Worm (Caenorhabditis elegans) whole organism, L4 larva: ENCODE results near the gene nas-31.

Experiments used
- F10B5.3 ChIP-seq: sonication (generic microtip); optimal IDR thresholded peaks from 2 replicates; lab custom pipeline; 2016; ENCODE audit warnings: mild to moderate bottlenecking, missing genetic modification characterization, missing compliant biosample characterization
- F37D6.2 ChIP-seq: sonication (generic microtip); optimal IDR thresholded peaks from 2 replicates; lab custom pipeline; 2016; ENCODE audit warnings: mild to moderate bottlenecking, missing genetic modification characterization, missing compliant biosample characterization
- F44E2.7 ChIP-seq: fragments of 200-800 bp; sonication (Bioruptor generic); IDR thresholded peaks from 2 replicates; pipeline ENCODE4 v2.1.2; 2022; ENCODE audit warnings: missing genetic modification characterization, missing compliant biosample characterization
- F49E8.2 ChIP-seq: sonication (generic microtip); optimal IDR thresholded peaks from 2 replicates; lab custom pipeline; 2016; ENCODE audit warnings: missing compliant biosample characterization, mild to moderate bottlenecking, missing genetic modification characterization, borderline replicate concordance
- Y5F2A.4 ChIP-seq: fragments of 200-800 bp; sonication (Bioruptor generic); optimal IDR thresholded peaks from 2 replicates; lab custom pipeline; 2018; ENCODE audit warnings: mild to moderate bottlenecking, missing genetic modification characterization, missing compliant biosample characterization
- Y75B8A.6 ChIP-seq: fragments of 200-800 bp; sonication (Bioruptor generic); IDR thresholded peaks from 2 replicates; pipeline ENCODE4 v1.3.6; 2022; ENCODE audit warnings: missing genetic modification reagents, missing genetic modification characterization, missing compliant biosample characterization
- aha-1 ChIP-seq: fragments of 150-350 bp; peaks from one replicate; lab custom pipeline; 2014; ENCODE audit warnings: missing biosample characterization, missing genetic modification characterization
- ceh-28 ChIP-seq: fragments of 150-350 bp; optimal IDR thresholded peaks from 2 replicates; lab custom pipeline; 2014; ENCODE audit warnings: missing biosample characterization, missing genetic modification reagents, missing genetic modification characterization
- ceh-32 ChIP-seq: sonication (generic microtip); optimal IDR thresholded peaks from 2 replicates; lab custom pipeline; 2016; ENCODE audit warnings: mild to moderate bottlenecking, missing genetic modification characterization, missing compliant biosample characterization; ENCODE audit not compliant: poor library complexity
- ceh-44 ChIP-seq: fragments of 200-800 bp; sonication (Bioruptor generic); IDR thresholded peaks from 2 replicates; pipeline ENCODE4 v1.3.6; 2022; ENCODE audit warnings: missing genetic modification reagents, missing genetic modification characterization, missing compliant biosample characterization
- ceh-62 ChIP-seq: sonication (generic microtip); optimal IDR thresholded peaks from 2 replicates; lab custom pipeline; 2017; ENCODE audit warnings: missing biosample characterization, missing genetic modification characterization
- ces-1 ChIP-seq: fragments of 150-350 bp; sonication (generic microtip); optimal IDR thresholded peaks from 4 replicates; lab custom pipeline; 2014; ENCODE audit warnings: missing biosample characterization, missing genetic modification reagents, missing genetic modification characterization
- cey-2 ChIP-seq: sonication (generic microtip); optimal IDR thresholded peaks from 3 replicates; lab custom pipeline; 2017; ENCODE audit warnings: missing genetic modification characterization, mild to moderate bottlenecking, missing compliant biosample characterization, antibody characterized with exemption, borderline replicate concordance; ENCODE audit not compliant: insufficient read depth
- daf-12 ChIP-seq: fragments of 150-350 bp; optimal IDR thresholded peaks from 2 replicates; lab custom pipeline; 2014; ENCODE audit warnings: missing biosample characterization, missing genetic modification reagents, missing genetic modification characterization
- daf-19 ChIP-seq: fragments of 200-800 bp; sonication (Bioruptor generic); conservative IDR thresholded peaks from 2 replicates; pipeline ENCODE4 v1.3.6; 2022; ENCODE audit warnings: missing genetic modification characterization, missing compliant biosample characterization
- daf-8 ChIP-seq: fragments of 200-800 bp; sonication (Bioruptor generic); IDR thresholded peaks from 2 replicates; pipeline ENCODE4 v1.3.6; 2022; ENCODE audit warnings: missing genetic modification characterization, missing compliant biosample characterization
- dmd-6 ChIP-seq: fragments of 200-800 bp; sonication (Bioruptor generic); IDR thresholded peaks from 2 replicates; pipeline ENCODE4 v1.3.6; 2022; ENCODE audit warnings: missing genetic modification reagents, missing genetic modification characterization, missing compliant biosample characterization
- dpl-1 ChIP-seq: fragments of 150-350 bp; optimal IDR thresholded peaks from 2 replicates; lab custom pipeline; 2014; ENCODE audit warnings: missing biosample characterization, missing genetic modification reagents, missing genetic modification characterization
- duxl-1 ChIP-seq: sonication (generic microtip); optimal IDR thresholded peaks from 2 replicates; lab custom pipeline; 2016; ENCODE audit warnings: mild to moderate bottlenecking, missing genetic modification characterization, moderate library complexity, missing compliant biosample characterization; ENCODE audit not compliant: poor library complexity
- dve-1 ChIP-seq: sonication (generic microtip); optimal IDR thresholded peaks from 2 replicates; lab custom pipeline; 2017; ENCODE audit warnings: antibody characterized with exemption, mild to moderate bottlenecking, missing genetic modification characterization, missing compliant biosample characterization; ENCODE audit not compliant: insufficient read depth
- egl-43 ChIP-seq: fragments of 200-800 bp; sonication (Bioruptor generic); IDR thresholded peaks from 2 replicates; pipeline ENCODE4 v1.3.6; 2022; ENCODE audit warnings: missing genetic modification reagents, missing genetic modification characterization, missing compliant biosample characterization
- fkh-10 ChIP-seq: fragments of 150-350 bp; optimal IDR thresholded peaks from 2 replicates; lab custom pipeline; 2014; ENCODE audit warnings: missing biosample characterization, missing genetic modification reagents, missing genetic modification characterization
- hif-1 ChIP-seq, 2 experiments: sonication (generic microtip); optimal IDR thresholded peaks; 2 replicates each; lab custom pipeline; 2016 to 2017; ENCODE audit warnings: missing compliant biosample characterization in 2 of 2, missing genetic modification characterization in 2 of 2, missing genetic modification reagents in 2 of 2, missing genotype in 2 of 2, mild to moderate bottlenecking in 1 of 2
- hlh-30 ChIP-seq: sonication (generic microtip); optimal IDR thresholded peaks from 2 replicates; lab custom pipeline; 2017; ENCODE audit warnings: antibody characterized with exemption, mild to moderate bottlenecking, missing genetic modification characterization, missing compliant biosample characterization; ENCODE audit not compliant: insufficient read depth
- jun-1 ChIP-seq: fragments of 150-350 bp; optimal IDR thresholded peaks from 2 replicates; lab custom pipeline; 2014; ENCODE audit warnings: missing biosample characterization, missing genetic modification reagents, missing genetic modification characterization
- lin-1 ChIP-seq: fragments of 200-800 bp; sonication (Bioruptor generic); IDR thresholded peaks from 2 replicates; pipeline ENCODE4 v1.3.6; 2022; ENCODE audit warnings: missing genetic modification reagents, missing genetic modification characterization, missing compliant biosample characterization
- lin-15B ChIP-seq: fragments of 150-350 bp; sonication (generic microtip); optimal IDR thresholded peaks from 3 replicates; lab custom pipeline; 2014; ENCODE audit warnings: missing biosample characterization, missing genetic modification characterization
- lin-29 ChIP-seq: fragments of 200-800 bp; sonication (Bioruptor generic); IDR thresholded peaks from 2 replicates; pipeline ENCODE4 v1.3.6; 2022; ENCODE audit warnings: missing genetic modification reagents, missing genetic modification characterization, missing compliant biosample characterization
- madf-5 ChIP-seq, 2 experiments: fragments of 200-800 bp; sonication (Bioruptor generic); IDR thresholded peaks; 2 replicates each; pipeline ENCODE4 v1.3.6; 2022; ENCODE audit warnings: missing compliant biosample characterization in 2 of 2, missing genetic modification characterization in 2 of 2
- mxl-2 ChIP-seq: fragments of 200-800 bp; sonication (Bioruptor generic); conservative IDR thresholded peaks from 2 replicates; pipeline ENCODE4 v1.3.6; 2022; ENCODE audit warnings: missing genetic modification reagents, missing genetic modification characterization, missing compliant biosample characterization
- mxl-3 ChIP-seq: fragments of 200-800 bp; sonication (Bioruptor generic); optimal IDR thresholded peaks from 2 replicates; lab custom pipeline; 2018; ENCODE audit warnings: mild to moderate bottlenecking, missing genetic modification characterization, missing compliant biosample characterization
- nhr-10 ChIP-seq: fragments of 150-350 bp; optimal IDR thresholded peaks from 2 replicates; lab custom pipeline; 2014; ENCODE audit warnings: missing biosample characterization, missing genetic modification characterization
- nhr-102 ChIP-seq: sonication (generic microtip); optimal IDR thresholded peaks from 2 replicates; lab custom pipeline; 2016; ENCODE audit warnings: mild to moderate bottlenecking, missing genetic modification characterization, moderate library complexity, missing compliant biosample characterization
- nhr-237 ChIP-seq: sonication (generic microtip); optimal IDR thresholded peaks from 2 replicates; lab custom pipeline; 2017; ENCODE audit warnings: missing biosample characterization, missing genetic modification characterization
- nhr-41 ChIP-seq: fragments of 200-800 bp; sonication (Bioruptor generic); IDR thresholded peaks from 2 replicates; pipeline ENCODE4 v1.3.6; 2022; ENCODE audit warnings: missing genetic modification reagents, missing genetic modification characterization, missing compliant biosample characterization
- nhr-42 ChIP-seq: fragments of 200-800 bp; sonication (Bioruptor generic); IDR thresholded peaks from 2 replicates; pipeline ENCODE4 v1.3.6; 2022; ENCODE audit warnings: missing genetic modification characterization, missing compliant biosample characterization
- php-3 ChIP-seq: fragments of 200-800 bp; sonication (Bioruptor generic); IDR thresholded peaks from 2 replicates; pipeline ENCODE4 v1.3.6; 2022; ENCODE audit warnings: missing genetic modification reagents, missing genetic modification characterization, missing compliant biosample characterization
- pqm-1 ChIP-seq: sonication (generic microtip); optimal IDR thresholded peaks from 2 replicates; lab custom pipeline; 2017; ENCODE audit warnings: missing biosample characterization, missing genetic modification characterization
- saeg-2 ChIP-seq: fragments of 200-800 bp; sonication (Bioruptor generic); IDR thresholded peaks from 2 replicates; pipeline ENCODE4 v1.3.6; 2022; ENCODE audit warnings: missing genetic modification reagents, missing genetic modification characterization, missing compliant biosample characterization
- spr-1 ChIP-seq: sonication (generic microtip); optimal IDR thresholded peaks from 2 replicates; lab custom pipeline; 2016; ENCODE audit warnings: mild to moderate bottlenecking, missing genetic modification characterization, missing compliant biosample characterization
- spr-3 ChIP-seq: fragments of 200-800 bp; sonication (Bioruptor generic); optimal IDR thresholded peaks from 2 replicates; lab custom pipeline; 2018; ENCODE audit warnings: mild to moderate bottlenecking, missing genetic modification characterization, missing compliant biosample characterization
- unc-130 ChIP-seq: sonication (generic microtip); optimal IDR thresholded peaks from 2 replicates; lab custom pipeline; 2016; ENCODE audit warnings: missing genetic modification reagents, missing genetic modification characterization, missing compliant biosample characterization
- unc-39 ChIP-seq: sonication (generic microtip); optimal IDR thresholded peaks from 2 replicates; lab custom pipeline; 2017; ENCODE audit warnings: missing biosample characterization, missing genetic modification characterization
- unc-62 ChIP-seq, 3 experiments: fragments of 150-350 bp in 1 of 3; sonication (generic microtip); optimal IDR thresholded peaks in 2 of 3; peaks in 1 of 3; 1 replicate in 1 of 3; 2 replicates in 2 of 3; lab custom pipeline; 2014 to 2017; ENCODE audit warnings: missing biosample characterization in 3 of 3, missing genetic modification characterization in 3 of 3, missing genetic modification reagents in 3 of 3, missing genotype in 1 of 3
- zag-1 ChIP-seq: fragments of 150-350 bp; optimal IDR thresholded peaks from 2 replicates; lab custom pipeline; 2014; ENCODE audit warnings: missing biosample characterization, missing genetic modification characterization
- zfp-2 ChIP-seq: sonication (generic microtip); optimal IDR thresholded peaks from 2 replicates; lab custom pipeline; 2016; ENCODE audit warnings: mild to moderate bottlenecking, missing genetic modification characterization, missing compliant biosample characterization
- zfp-3 ChIP-seq: fragments of 200-800 bp; sonication (Bioruptor generic); conservative IDR thresholded peaks from 2 replicates; pipeline ENCODE4 v1.3.6; 2022; ENCODE audit warnings: missing genetic modification reagents, missing genetic modification characterization, missing compliant biosample characterization
- zip-2 ChIP-seq: fragments of 150-350 bp; optimal IDR thresholded peaks from 2 replicates; lab custom pipeline; 2014; ENCODE audit warnings: missing biosample characterization, missing genetic modification characterization

Gene nas-31

DNA sequence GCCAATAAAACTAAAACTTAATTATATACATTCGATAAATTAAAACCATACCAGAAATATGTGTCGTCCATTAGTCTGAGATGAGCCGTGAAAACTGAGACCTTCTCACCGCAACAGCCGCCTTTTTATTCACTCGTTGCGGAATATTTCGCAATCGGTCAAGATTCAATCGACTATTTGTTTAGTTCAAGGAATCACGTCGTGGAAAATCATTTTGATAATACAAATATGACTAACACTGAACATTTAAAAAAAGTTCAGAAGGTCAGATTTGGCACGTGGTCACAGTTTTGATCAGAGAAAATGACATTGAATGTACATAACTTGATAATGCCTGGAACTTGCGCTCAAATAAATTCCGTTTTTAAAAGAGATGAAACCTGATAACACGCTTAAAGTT, 17.1 kb upstream of the nas-31 start, which contains the start of gene F17C11.11 (continued):
- TF ChIP-seq egl-43 (GFP tag; lab: Robert Waterston, UW) = no peak
- no peak for TF ChIP-seq F37D6.2 (tag; lab: Kevin White, UChicago)
- TF ChIP-seq cey-2 (tag; lab: Kevin White, UChicago) = peak; percentile 43
- peak; percentile 88 for TF ChIP-seq dve-1 (tag; lab: Kevin White, UChicago)
- no peak for TF ChIP-seq spr-3
- TF ChIP-seq aha-1 (tag; lab: Kevin White, UChicago) = peak; percentile 83
- TF ChIP-seq F49E8.2 (tag; lab: Kevin White, UChicago) = no peak
- TF ChIP-seq unc-130 (GFP tag; lab: Kevin White, UChicago) = no peak
- TF ChIP-seq daf-8 = no peak
- no peak for TF ChIP-seq F10B5.3 (tag; lab: Kevin White, UChicago)
- no peak for TF ChIP-seq lin-29 (GFP tag; lab: Robert Waterston, UW)
- peak; percentile 35 for TF ChIP-seq mxl-3 (GFP tag; lab: Kevin White, UChicago)

DNA sequence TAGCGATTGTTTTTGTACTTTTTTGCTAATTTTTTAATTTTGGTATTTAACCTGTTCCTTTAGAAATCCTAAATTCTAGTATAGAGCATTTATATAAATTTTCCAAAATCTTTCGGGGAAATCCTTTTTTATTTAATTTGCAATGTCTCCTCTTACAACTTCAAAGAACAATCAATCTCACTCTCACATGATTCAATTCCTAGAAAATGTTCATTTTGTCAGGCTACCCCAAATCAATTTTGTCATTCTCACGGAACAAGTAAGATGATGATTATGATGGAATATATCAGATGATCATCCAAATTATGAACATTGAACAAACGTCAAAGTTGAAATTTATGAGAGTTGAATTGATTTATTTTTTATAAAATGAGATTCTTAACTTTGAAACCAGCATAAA, 15.6 kb upstream of the nas-31 start:
- TF ChIP-seq ceh-32 (tag; lab: Kevin White, UChicago) = no peak
- no peak for TF ChIP-seq spr-1 (tag; lab: Kevin White, UChicago)
- TF ChIP-seq duxl-1 (tag; lab: Kevin White, UChicago) = no peak
- peak; percentile 65 for TF ChIP-seq dmd-6 (GFP tag; lab: Robert Waterston, UW)
- no peak for TF ChIP-seq mxl-2 (GFP tag; lab: Robert Waterston, UW)
- TF ChIP-seq Y75B8A.6 (GFP tag; lab: Robert Waterston, UW) = no peak
- peak; percentile 70 for TF ChIP-seq ces-1 (GFP tag; lab: Kevin White, UChicago)
- TF ChIP-seq unc-62 (GFP tag; optimal IDR thresholded peaks at IDR 0.05 in 1 of 2; lab: Kevin White, UChicago) = peak in 1 of 2 experiments; percentile 66
- TF ChIP-seq unc-62 (tag; optimal IDR thresholded peaks at IDR 0.05; lab: Kevin White, UChicago) = no peak
- no peak for TF ChIP-seq ceh-62 (tag; lab: Kevin White, UChicago)
- TF ChIP-seq Y5F2A.4 (GFP tag; lab: Kevin White, UChicago) = no peak
- TF ChIP-seq nhr-10 (tag; lab: Kevin White, UChicago) = no peak
- TF ChIP-seq saeg-2 (GFP tag; lab: Robert Waterston, UW) = no peak; the same call in 1 of the 2 replicates
- TF ChIP-seq nhr-237 (tag; lab: Kevin White, UChicago) = no peak
- TF ChIP-seq jun-1 (tag; lab: Kevin White, UChicago) = no peak
- TF ChIP-seq hlh-30 (tag; lab: Kevin White, UChicago) = peak; percentile 85
- no peak for TF ChIP-seq daf-12 (tag; lab: Kevin White, UChicago)
- TF ChIP-seq unc-39 = no peak
- TF ChIP-seq ceh-44 (GFP tag; lab: Robert Waterston, UW) = no peak
- no peak for TF ChIP-seq zfp-2 (tag; lab: Kevin White, UChicago)
- no peak for TF ChIP-seq spr-3
- no peak for TF ChIP-seq nhr-102
- no peak for TF ChIP-seq pqm-1 (tag; lab: Kevin White, UChicago)
- no peak for TF ChIP-seq unc-130 (GFP tag; lab: Kevin White, UChicago)
- TF ChIP-seq lin-15B (tag; lab: Kevin White, UChicago) = no peak
- no peak for TF ChIP-seq php-3 (GFP tag; lab: Robert Waterston, UW)
- no peak for TF ChIP-seq F44E2.7
- no peak for TF ChIP-seq lin-1 (GFP tag; lab: Robert Waterston, UW)
- no peak for TF ChIP-seq daf-19 (GFP tag; lab: Robert Waterston, UW)
- TF ChIP-seq nhr-41 (GFP tag; lab: Robert Waterston, UW) = no peak
- TF ChIP-seq nhr-42 (GFP tag; lab: Robert Waterston, UW) = 0 out of 2 replicates have a peak, but pooled peaks have one; percentile 16
- no peak for TF ChIP-seq madf-5 (GFP tag; IDR thresholded peaks at IDR 0.05; lab: Robert Waterston, UW)
- peak in 1 of 2 experiments; percentile 43 for TF ChIP-seq hif-1 (tag; optimal IDR thresholded peaks at IDR 0.05; lab: Kevin White, UChicago)
- TF ChIP-seq zip-2 = no peak
- peak; percentile 95 for TF ChIP-seq fkh-10 (GFP tag; lab: Kevin White, UChicago)
- TF ChIP-seq zfp-3 (GFP tag; lab: Robert Waterston, UW) = no peak
- no peak for TF ChIP-seq dpl-1 (GFP tag; lab: Kevin White, UChicago)
- no peak for TF ChIP-seq zag-1 (tag; lab: Kevin White, UChicago)
- TF ChIP-seq ceh-28 (tag; lab: Kevin White, UChicago) = no peak
- no peak for TF ChIP-seq F49E8.2 (tag; lab: Kevin White, UChicago)
